Worm (Caenorhabditis elegans): Measurements from ENCODE around the gene ccep-135.

Gene ccep-135

ce11 chrIII:3127613-3128012 lies 35.9 kb downstream of the ccep-135 start:
- TF ChIP-seq ZK546.5 (tag; optimal IDR thresholded peaks at IDR 0.05) (no peak), ceh-16 (tag; optimal IDR thresholded peaks at IDR 0.05) (no peak), elt-1 (tag; optimal IDR thresholded peaks at IDR 0.05) (no peak), nhr-43 (tag; optimal IDR thresholded peaks at IDR 0.05; ENCODE audit: poor library complexity, severe bottlenecking) (no peak), nhr-77 (tag; optimal IDR thresholded peaks at IDR 0.05) (no peak), nhr-76 (tag; optimal IDR thresholded peaks at IDR 0.05) (no peak), pqm-1 (tag; optimal IDR thresholded peaks at IDR 0.05) (peak; percentile 20), ceh-28 (tag; optimal IDR thresholded peaks at IDR 0.05) (peak; percentile 48), sea-2 (GFP tag; optimal IDR thresholded peaks at IDR 0.05) (no peak), fkh-2 (tag; optimal IDR thresholded peaks at IDR 0.05) (no peak), fkh-10 (GFP tag; optimal IDR thresholded peaks at IDR 0.05) (no peak), mml-1 (tag; optimal IDR thresholded peaks at IDR 0.05) (no peak), ztf-11 (tag; optimal IDR thresholded peaks at IDR 0.05) (no peak), fos-1 (tag; optimal IDR thresholded peaks at IDR 0.05) (no peak), mdl-1 (tag; optimal IDR thresholded peaks at IDR 0.05) (no peak), snpc-4 (tag; optimal IDR thresholded peaks at IDR 0.05) (no peak), nhr-237 (tag; optimal IDR thresholded peaks at IDR 0.05) (no peak), ztf-4 (tag; optimal IDR thresholded peaks at IDR 0.05) (no peak), pha-4 (tag; optimal IDR thresholded peaks at IDR 0.05) (peak; percentile 10), lin-15B (tag; optimal IDR thresholded peaks at IDR 0.05) (no peak), aly-2 (tag; optimal IDR thresholded peaks at IDR 0.05) (no peak), skn-1 (tag; optimal IDR thresholded peaks at IDR 0.05) (no peak), ceh-9 (tag; optimal IDR thresholded peaks at IDR 0.05) (no peak), eor-1 (tag; optimal IDR thresholded peaks at IDR 0.05) (no peak), tbx-2 (tag; optimal IDR thresholded peaks at IDR 0.05) (no peak), nhr-11 (tag; optimal IDR thresholded peaks at IDR 0.05) (no peak), elt-2 (tag; optimal IDR thresholded peaks at IDR 0.05) (peak; percentile 61), jun-1 (tag; optimal IDR thresholded peaks at IDR 0.05) (no peak), nhr-12 (tag; optimal IDR thresholded peaks at IDR 0.05) (no peak), hmg-11 (tag; optimal IDR thresholded peaks at IDR 0.05) (peak; percentile 75), ceh-82 (tag; optimal IDR thresholded peaks at IDR 0.05) (no peak), lin-39 (tag; optimal IDR thresholded peaks at IDR 0.05) (no peak), zag-1 (tag; optimal IDR thresholded peaks at IDR 0.05) (no peak), nhr-28 (tag; optimal IDR thresholded peaks at IDR 0.05) (no peak), ama-1 (optimal IDR thresholded peaks at IDR 0.05) (no peak), R02D3.7 (tag; optimal IDR thresholded peaks at IDR 0.05) (no peak), unc-39 (tag; optimal IDR thresholded peaks at IDR 0.05) (no peak), egl-5 (tag; optimal IDR thresholded peaks at IDR 0.05) (no peak), nfya-1 (tag; optimal IDR thresholded peaks at IDR 0.05; ENCODE audit: insufficient read depth) (peak; percentile 66), nhr-25 (tag; optimal IDR thresholded peaks at IDR 0.05) (no peak), lsy-12 (tag; optimal IDR thresholded peaks at IDR 0.05) (no peak), daf-12 (tag; optimal IDR thresholded peaks at IDR 0.05) (no peak), nhr-67 (tag; optimal IDR thresholded peaks at IDR 0.05) (no peak), elt-3 (tag; optimal IDR thresholded peaks at IDR 0.05) (no peak), unc-62 (GFP tag; optimal IDR thresholded peaks at IDR 0.05) (no peak), egl-27 (tag; optimal IDR thresholded peaks at IDR 0.05) (no peak), nhr-23 (tag; optimal IDR thresholded peaks at IDR 0.05) (no peak)

- TF ChIP-seq skn-1 (tag; optimal IDR thresholded peaks at IDR 0.05) (no peak), pqm-1 (tag; optimal IDR thresholded peaks at IDR 0.05) (peak; percentile 12), nhr-11 (tag; optimal IDR thresholded peaks at IDR 0.05) (no peak), elt-2 (tag; optimal IDR thresholded peaks at IDR 0.05) (peak; percentile 13), daf-12 (tag; optimal IDR thresholded peaks at IDR 0.05) (no peak), elt-1 (tag; optimal IDR thresholded peaks at IDR 0.05) (no peak)
These were observed 37.4 kb downstream of the ccep-135 start, which contains the start of gene Y53G8B.1 for ce11 chrIII:3129036-3129435. Gene Y53G8B.1, plus strand, starts transcription at chrIII:3129277.

Measured in whole organism, L3 larva.